Worm (Caenorhabditis elegans) whole organism, L4 larva: Measurements from ENCODE around the gene F07G11.3.
"Not testable (repeated sequence)": the region's sequence is repeated elsewhere in the genome, so short reads cannot be mapped to it uniquely, and the experiment has no call there.

Source experiments
- R02D3.7 ChIP-seq: fragments of 150-350 bp; sonication (generic microtip); optimal IDR thresholded peaks from 3 replicates; lab custom pipeline; 2014; ENCODE audit warnings: missing biosample characterization, missing genetic modification characterization
- T20F7.1 ChIP-seq: fragments of 200-800 bp; sonication (Bioruptor generic); optimal IDR thresholded peaks from 2 replicates; lab custom pipeline; 2018; ENCODE audit warnings: mild to moderate bottlenecking, missing genetic modification characterization, missing compliant biosample characterization
- Y48G9A.11 ChIP-seq: fragments of 200-800 bp; sonication (Bioruptor generic); IDR thresholded peaks from 2 replicates; pipeline ENCODE4 v1.3.6; 2022; ENCODE audit warnings: missing genetic modification reagents, missing genetic modification characterization, missing compliant biosample characterization
- ZK337.2 ChIP-seq: fragments of 200-800 bp; sonication (Bioruptor generic); IDR thresholded peaks from 2 replicates; pipeline ENCODE4 v1.3.6; 2022; ENCODE audit warnings: missing genetic modification reagents, missing genetic modification characterization, missing compliant biosample characterization
- ama-1 ChIP-seq: fragments of 150-350 bp; optimal IDR thresholded peaks from 2 replicates; lab custom pipeline; 2014; ENCODE audit warnings: inconsistent platforms, mixed read lengths
- ceh-20 ChIP-seq: fragments of 200-800 bp; sonication (Bioruptor generic); IDR thresholded peaks from 2 replicates; pipeline ENCODE4 v1.3.6; 2022; ENCODE audit warnings: missing genetic modification reagents, missing genetic modification characterization, missing compliant biosample characterization
- ceh-32 ChIP-seq: sonication (generic microtip); optimal IDR thresholded peaks from 2 replicates; lab custom pipeline; 2016; ENCODE audit warnings: mild to moderate bottlenecking, missing genetic modification characterization, missing compliant biosample characterization; ENCODE audit not compliant: poor library complexity
- daf-12 ChIP-seq: fragments of 150-350 bp; optimal IDR thresholded peaks from 2 replicates; lab custom pipeline; 2014; ENCODE audit warnings: missing biosample characterization, missing genetic modification reagents, missing genetic modification characterization
- daf-16 ChIP-seq, 3 experiments: sonication (generic microtip); optimal IDR thresholded peaks; 2 replicates each; lab custom pipeline; 2016 to 2017; ENCODE audit warnings: missing genetic modification characterization in 3 of 3, missing genetic modification reagents in 3 of 3, mild to moderate bottlenecking in 2 of 3, missing compliant biosample characterization in 2 of 3, missing biosample characterization in 1 of 3, moderate library complexity in 1 of 3
- dmd-6 ChIP-seq: fragments of 200-800 bp; sonication (Bioruptor generic); IDR thresholded peaks from 2 replicates; pipeline ENCODE4 v1.3.6; 2022; ENCODE audit warnings: missing genetic modification reagents, missing genetic modification characterization, missing compliant biosample characterization
- dpl-1 ChIP-seq: fragments of 150-350 bp; optimal IDR thresholded peaks from 2 replicates; lab custom pipeline; 2014; ENCODE audit warnings: missing biosample characterization, missing genetic modification reagents, missing genetic modification characterization
- egl-27 ChIP-seq: sonication (generic microtip); optimal IDR thresholded peaks from 3 replicates; lab custom pipeline; 2017; ENCODE audit warnings: missing biosample characterization, missing genetic modification reagents, missing genetic modification characterization
- fos-1 ChIP-seq: fragments of 150-350 bp; optimal IDR thresholded peaks from 2 replicates; lab custom pipeline; 2014; ENCODE audit warnings: missing biosample characterization, missing genetic modification characterization
- mes-2 ChIP-seq: sonication (generic microtip); optimal IDR thresholded peaks from 2 replicates; lab custom pipeline; 2016; ENCODE audit warnings: missing genotype, mild to moderate bottlenecking, missing genetic modification characterization, missing compliant biosample characterization; ENCODE audit not compliant: poor library complexity, severe bottlenecking
- nhr-237 ChIP-seq: sonication (generic microtip); optimal IDR thresholded peaks from 2 replicates; lab custom pipeline; 2017; ENCODE audit warnings: missing biosample characterization, missing genetic modification characterization
- nhr-28 ChIP-seq: fragments of 150-350 bp; optimal IDR thresholded peaks from 2 replicates; lab custom pipeline; 2014; ENCODE audit warnings: missing biosample characterization, missing genetic modification characterization
- nhr-6 ChIP-seq: fragments of 150-350 bp; optimal IDR thresholded peaks from 2 replicates; lab custom pipeline; 2014; ENCODE audit warnings: missing biosample characterization, missing genetic modification characterization
- nhr-77 ChIP-seq: fragments of 150-350 bp; optimal IDR thresholded peaks from 2 replicates; lab custom pipeline; 2014; ENCODE audit warnings: missing biosample characterization, missing genetic modification characterization
- pha-4 ChIP-seq, 2 experiments: fragments of 150-350 bp in 1 of 2; fragments of 200-800 bp in 1 of 2; sonication (Bioruptor generic) in 1 of 2; IDR thresholded peaks in 1 of 2; optimal IDR thresholded peaks in 1 of 2; 2 replicates each; pipeline versions ENCODE4 v1.3.6 to Lab custom; 2014 to 2022; ENCODE audit warnings: missing genetic modification characterization in 2 of 2, missing genetic modification reagents in 2 of 2, missing biosample characterization in 1 of 2, missing compliant biosample characterization in 1 of 2
- php-3 ChIP-seq: fragments of 200-800 bp; sonication (Bioruptor generic); IDR thresholded peaks from 2 replicates; pipeline ENCODE4 v1.3.6; 2022; ENCODE audit warnings: missing genetic modification reagents, missing genetic modification characterization, missing compliant biosample characterization
- snpc-1.2 ChIP-seq: fragments of 200-800 bp; sonication (Bioruptor generic); IDR thresholded peaks from 2 replicates; pipeline ENCODE4 v1.3.6; 2022; ENCODE audit warnings: missing genetic modification reagents, missing genetic modification characterization, missing compliant biosample characterization
- tag-97 ChIP-seq: fragments of 200-800 bp; sonication (Bioruptor generic); IDR thresholded peaks from 2 replicates; pipeline ENCODE4 v1.3.6; 2022; ENCODE audit warnings: missing genetic modification characterization, missing compliant biosample characterization
- unc-62 ChIP-seq, 3 experiments: fragments of 150-350 bp in 1 of 3; sonication (generic microtip); optimal IDR thresholded peaks in 2 of 3; peaks in 1 of 3; 1 replicate in 1 of 3; 2 replicates in 2 of 3; lab custom pipeline; 2014 to 2017; ENCODE audit warnings: missing biosample characterization in 3 of 3, missing genetic modification characterization in 3 of 3, missing genetic modification reagents in 3 of 3, missing genotype in 1 of 3
- zfp-2 ChIP-seq: sonication (generic microtip); optimal IDR thresholded peaks from 2 replicates; lab custom pipeline; 2016; ENCODE audit warnings: mild to moderate bottlenecking, missing genetic modification characterization, missing compliant biosample characterization
- zip-2 ChIP-seq: fragments of 150-350 bp; optimal IDR thresholded peaks from 2 replicates; lab custom pipeline; 2014; ENCODE audit warnings: missing biosample characterization, missing genetic modification characterization

Gene F07G11.3

DNA sequence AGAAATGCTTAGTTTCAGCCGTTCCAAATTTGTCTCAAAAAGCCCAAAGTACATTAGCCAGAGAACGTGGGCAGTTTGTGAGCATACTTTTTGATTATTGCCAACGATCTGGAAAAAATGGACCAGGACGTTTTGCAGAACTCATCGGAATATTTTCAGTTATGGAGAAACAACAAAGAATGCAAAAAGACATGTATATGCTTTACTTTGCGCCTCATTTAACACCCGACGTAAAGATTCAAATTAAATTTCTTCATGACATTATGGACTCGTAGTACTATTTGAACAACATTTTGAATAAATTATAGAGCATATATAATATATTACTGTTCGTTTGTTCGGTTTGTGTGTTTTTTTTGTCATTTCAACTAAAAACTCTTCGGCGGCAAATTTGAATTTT lies 45.0 kb downstream of the F07G11.3 start, which contains the start of gene srh-244:
Gene srh-244, plus strand, starts transcription at position 301 of the 400 bp plus-strand sequence.
- TF ChIP-seq Y48G9A.11 (GFP tag; lab: Robert Waterston, UW) (no peak), tag-97 (GFP tag; lab: Robert Waterston, UW) (no peak), ceh-20 (GFP tag; lab: Robert Waterston, UW) (no peak), zip-2 (no peak), unc-62 (GFP tag; optimal IDR thresholded peaks at IDR 0.05 in 1 of 2; lab: Kevin White, UChicago) (peak in 1 of 2 experiments; percentile 62), unc-62 (tag; optimal IDR thresholded peaks at IDR 0.05; lab: Kevin White, UChicago) (no peak), ceh-32 (tag; lab: Kevin White, UChicago) (no peak), daf-12 (no peak)

DNA sequence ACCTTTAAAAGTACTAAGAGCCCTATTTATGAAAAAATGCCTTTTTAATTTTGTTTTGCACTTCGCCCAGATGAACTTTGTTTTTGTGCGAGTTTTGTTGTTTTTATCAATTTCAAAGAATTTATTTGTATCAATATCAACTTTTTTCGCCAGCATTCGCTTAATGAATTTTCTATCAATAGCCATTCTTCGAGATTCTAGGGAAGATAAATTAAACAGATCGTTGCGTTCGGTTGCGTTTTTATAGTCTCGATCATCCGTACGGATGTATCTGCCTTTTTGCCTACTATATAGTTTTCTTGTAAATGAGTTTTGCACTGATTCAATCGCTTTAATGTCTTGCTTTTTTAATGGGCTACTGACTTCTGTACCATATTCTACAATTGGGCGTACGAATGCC lies 46.9 kb downstream of the F07G11.3 start, which contains the start of gene nhr-147:
Gene nhr-147, plus strand, starts transcription at position 301 of the 400 bp plus-strand sequence.
- TF ChIP-seq nhr-28 (tag; lab: Kevin White, UChicago); daf-16 (GFP tag; optimal IDR thresholded peaks at IDR 0.05; lab: Kevin White, UChicago); daf-16 (tag; optimal IDR thresholded peaks at IDR 0.05; lab: Kevin White, UChicago); dpl-1 (GFP tag; lab: Kevin White, UChicago): not testable (repeated sequence)

DNA sequence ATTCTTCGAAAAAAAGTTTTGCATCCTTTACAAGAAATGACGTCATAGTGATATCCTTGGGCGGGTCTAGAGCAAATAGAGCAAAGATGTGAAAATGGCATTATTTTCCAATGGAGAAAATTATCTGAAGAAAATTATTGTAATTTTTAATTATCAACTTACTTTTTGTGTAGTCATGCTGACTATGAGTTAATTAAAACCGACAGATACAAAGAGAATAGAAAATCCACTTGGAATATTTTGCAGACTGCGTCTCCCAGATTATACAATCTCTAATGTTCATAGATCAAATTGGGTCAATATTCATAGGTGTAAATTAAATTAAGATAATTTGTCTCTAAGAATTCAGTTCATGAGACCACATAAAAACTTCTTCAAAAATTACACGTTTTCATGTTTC lies 51.0 kb downstream of the F07G11.3 start, which contains the start of gene nhr-149:
Gene nhr-149, minus strand, starts transcription at position 101 of the 400 bp plus-strand sequence.
- no peak for TF ChIP-seq ama-1
- no peak for TF ChIP-seq fos-1 (tag; lab: Kevin White, UChicago)
- TF ChIP-seq php-3: no peak
- TF ChIP-seq nhr-237: no peak
- no peak for TF ChIP-seq T20F7.1 (GFP tag; lab: Kevin White, UChicago)
- no peak for TF ChIP-seq mes-2 (tag; lab: Kevin White, UChicago)
- TF ChIP-seq nhr-6 (tag; lab: Kevin White, UChicago): no peak
- TF ChIP-seq snpc-1.2 (GFP tag; lab: Robert Waterston, UW): no peak
- TF ChIP-seq egl-27 (tag; lab: Kevin White, UChicago): no peak
- no peak for TF ChIP-seq ZK337.2
- no peak for TF ChIP-seq pha-4 (GFP tag; IDR thresholded peaks at IDR 0.05; lab: Robert Waterston, UW)
- TF ChIP-seq pha-4 (tag; optimal IDR thresholded peaks at IDR 0.05; lab: Kevin White, UChicago): no peak
- TF ChIP-seq nhr-77 (tag; lab: Kevin White, UChicago): no peak
- no peak for TF ChIP-seq dmd-6 (GFP tag; lab: Robert Waterston, UW)
- TF ChIP-seq R02D3.7 (tag; lab: Kevin White, UChicago): no peak
- no peak for TF ChIP-seq zfp-2 (tag; lab: Kevin White, UChicago)
